Fruit fly (Drosophila melanogaster) whole organism, embryonic: ENCODE results near the gene Ptpmeg2.
A peak's percentile ranks its signal among the peaks of the same experiment; 100 is the strongest.

Source experiments
- CG12071 ChIP-seq: fragments of 200-800 bp; sonication (Bioruptor generic); optimal IDR thresholded peaks from 3 replicates; lab custom pipeline; 2018; ENCODE audit warnings: missing biosample characterization, mild to moderate bottlenecking, missing genetic modification characterization
- CG12391 ChIP-seq: fragments of 200-800 bp; sonication (Bioruptor generic); optimal IDR thresholded peaks from 3 replicates; lab custom pipeline; 2018; ENCODE audit warnings: missing biosample characterization, mild to moderate bottlenecking, missing genetic modification characterization, moderate library complexity
- CG13296 ChIP-seq: fragments of 200-800 bp; sonication (Bioruptor generic); optimal IDR thresholded peaks from 3 replicates; lab custom pipeline; 2018; ENCODE audit warnings: missing biosample characterization, mild to moderate bottlenecking, missing genetic modification characterization
- CG14014 ChIP-seq: fragments of 200-800 bp; sonication (Bioruptor generic); IDR thresholded peaks from 2 replicates; pipeline ENCODE4 v1.3.6; 2022; ENCODE audit warnings: missing biosample characterization, missing genetic modification characterization
- CG14667 ChIP-seq: fragments of 200-800 bp; sonication (Bioruptor generic); IDR thresholded peaks from 2 replicates; pipeline ENCODE4 v1.3.6; 2022; ENCODE audit warnings: missing biosample characterization, missing genetic modification characterization
- CG15073 ChIP-seq: fragments of 200-800 bp; sonication (Bioruptor generic); optimal IDR thresholded peaks from 2 replicates; lab custom pipeline; 2016; ENCODE audit warnings: missing biosample characterization, missing genetic modification characterization
- CG1832 ChIP-seq: fragments of 200-800 bp; sonication (Bioruptor generic); optimal IDR thresholded peaks from 2 replicates; lab custom pipeline; 2017; ENCODE audit warnings: missing biosample characterization, mild to moderate bottlenecking, missing genetic modification characterization, inconsistent platforms
- CG18599 ChIP-seq: fragments of 200-800 bp; sonication (Bioruptor generic); optimal IDR thresholded peaks from 3 replicates; lab custom pipeline; 2017; ENCODE audit warnings: missing biosample characterization, missing genetic modification characterization, mild to moderate bottlenecking, moderate library complexity, missing genetic modification reagents
- CG30020 ChIP-seq: fragments of 200-800 bp; optimal IDR thresholded peaks from 2 replicates; lab custom pipeline; 2019; ENCODE audit warnings: missing biosample characterization, mild to moderate bottlenecking, missing genetic modification characterization, moderate library complexity
- CG31365 ChIP-seq: fragments of 200-800 bp; sonication (Bioruptor generic); optimal IDR thresholded peaks from 2 replicates; lab custom pipeline; 2018; ENCODE audit warnings: missing biosample characterization, mild to moderate bottlenecking, missing genetic modification characterization
- CG34224 ChIP-seq: fragments of 200-800 bp; sonication (Bioruptor generic); IDR thresholded peaks from 3 replicates; pipeline ENCODE4 v1.3.6; 2022; ENCODE audit warnings: missing biosample characterization, missing genetic modification characterization; ENCODE audit not compliant: partially characterized antibody
- CG6254 ChIP-seq: fragments of 200-800 bp; sonication (Bioruptor generic); optimal IDR thresholded peaks from 3 replicates; lab custom pipeline; 2017; ENCODE audit warnings: mild to moderate bottlenecking, missing biosample characterization, missing genetic modification reagents, missing genetic modification characterization
- CG6813 ChIP-seq: fragments of 200-800 bp; sonication (Bioruptor generic); optimal IDR thresholded peaks from 2 replicates; lab custom pipeline; 2017; ENCODE audit warnings: missing biosample characterization, missing genetic modification characterization, mild to moderate bottlenecking, moderate library complexity, missing genetic modification reagents
- CG7987 ChIP-seq: fragments of 200-800 bp; sonication (Bioruptor generic); optimal IDR thresholded peaks from 2 replicates; lab custom pipeline; 2018; ENCODE audit warnings: missing biosample characterization, mild to moderate bottlenecking, missing genetic modification characterization, moderate library complexity
- CG9932 ChIP-seq: fragments of 200-800 bp; sonication (Bioruptor generic); IDR thresholded peaks from 2 replicates; pipeline ENCODE4 v1.3.6; 2022; ENCODE audit warnings: missing biosample characterization, missing genetic modification characterization
- Camta ChIP-seq: fragments of 200-800 bp; sonication (Bioruptor generic); optimal IDR thresholded peaks from 2 replicates; lab custom pipeline; 2016; ENCODE audit warnings: missing biosample characterization, missing genetic modification characterization
- D19B ChIP-seq: fragments of 200-800 bp; sonication (Bioruptor generic); optimal IDR thresholded peaks from 2 replicates; lab custom pipeline; 2017; ENCODE audit warnings: missing biosample characterization, mild to moderate bottlenecking, missing genetic modification characterization
- Eip74EF ChIP-seq, 2 experiments: fragments of 200-800 bp in 1 of 2; fragments of >200 bp in 1 of 2; sonication (Bioruptor generic) in 1 of 2; optimal IDR thresholded peaks; 2 replicates each; lab custom pipeline; 2017 to 2019; ENCODE audit warnings: missing biosample characterization in 2 of 2, missing genetic modification characterization in 2 of 2, mild to moderate bottlenecking in 1 of 2, moderate library complexity in 1 of 2
- HmgD ChIP-seq: fragments of 200-800 bp; sonication (Bioruptor generic); optimal IDR thresholded peaks from 3 replicates; lab custom pipeline; 2016; ENCODE audit warnings: missing biosample characterization, missing genetic modification characterization
- Jarid2 ChIP-seq: fragments of 200-800 bp; sonication (Bioruptor generic); optimal IDR thresholded peaks from 3 replicates; lab custom pipeline; 2017; ENCODE audit warnings: mild to moderate bottlenecking, missing biosample characterization, missing genetic modification reagents, missing genetic modification characterization
- Kr ChIP-seq: fragments of 200-800 bp; sonication (Bioruptor generic); optimal IDR thresholded peaks from 2 replicates; lab custom pipeline; 2017; ENCODE audit warnings: missing biosample characterization, mild to moderate bottlenecking, missing genetic modification characterization
- Lhr ChIP-seq: fragments of 200-800 bp; sonication (Bioruptor generic); optimal IDR thresholded peaks from 3 replicates; lab custom pipeline; 2017; ENCODE audit warnings: mild to moderate bottlenecking, missing biosample characterization, missing genetic modification reagents, missing genetic modification characterization
- Mrtf ChIP-seq: fragments of 200-800 bp; sonication (Bioruptor generic); IDR thresholded peaks from 3 replicates; pipeline ENCODE4 v1.3.6; 2022; ENCODE audit warnings: missing biosample characterization, missing genetic modification characterization
- NC2β ChIP-seq: fragments of 200-800 bp; sonication (Bioruptor generic); optimal IDR thresholded peaks from 2 replicates; lab custom pipeline; 2016; ENCODE audit warnings: missing biosample characterization, missing genetic modification characterization
- Neu2 ChIP-seq: fragments of 200-800 bp; sonication (Bioruptor generic); optimal IDR thresholded peaks from 3 replicates; lab custom pipeline; 2016; ENCODE audit warnings: missing biosample characterization, missing genetic modification characterization, borderline replicate concordance
- PHDP ChIP-seq: fragments of 200-800 bp; sonication (Bioruptor generic); optimal IDR thresholded peaks from 3 replicates; lab custom pipeline; 2018; ENCODE audit warnings: missing biosample characterization, mild to moderate bottlenecking, missing genetic modification characterization, moderate library complexity
- Scr ChIP-seq: fragments of 200-800 bp; sonication (Bioruptor generic); IDR thresholded peaks from 2 replicates; pipeline ENCODE4 v1.3.6; 2022; ENCODE audit warnings: missing biosample characterization, missing genetic modification characterization; ENCODE audit not compliant: partially characterized antibody
- Sin3A ChIP-seq: fragments of >200 bp; optimal IDR thresholded peaks from 2 replicates; lab custom pipeline; 2018
- TFAM ChIP-seq: fragments of 200-800 bp; sonication (Bioruptor generic); optimal IDR thresholded peaks from 2 replicates; lab custom pipeline; 2017; ENCODE audit warnings: missing biosample characterization, missing genetic modification characterization, inconsistent platforms
- Usf ChIP-seq: fragments of 200-800 bp; sonication (Bioruptor generic); optimal IDR thresholded peaks from 2 replicates; lab custom pipeline; 2017; ENCODE audit warnings: missing genotype, missing biosample characterization, missing genetic modification characterization
- Xrp1 ChIP-seq: fragments of 200-800 bp; sonication (Bioruptor generic); IDR thresholded peaks from 2 replicates; pipeline ENCODE4 v1.3.6; 2022; ENCODE audit warnings: missing biosample characterization, missing genetic modification characterization
- bigmax ChIP-seq: fragments of 200-800 bp; sonication (Bioruptor generic); optimal IDR thresholded peaks from 2 replicates; lab custom pipeline; 2018; ENCODE audit warnings: missing biosample characterization, mild to moderate bottlenecking, missing genetic modification characterization
- corto ChIP-seq: fragments of 200-800 bp; sonication (Bioruptor generic); optimal IDR thresholded peaks from 2 replicates; lab custom pipeline; 2016; ENCODE audit warnings: missing biosample characterization, mild to moderate bottlenecking, missing genetic modification characterization, moderate library complexity
- crp ChIP-seq, 2 experiments: fragments of 200-800 bp; sonication (Bioruptor generic); optimal IDR thresholded peaks; 2 replicates in 1 of 2; 3 replicates in 1 of 2; lab custom pipeline; 2017; ENCODE audit warnings: missing biosample characterization in 2 of 2, missing genetic modification characterization in 2 of 2, mild to moderate bottlenecking in 1 of 2, moderate library complexity in 1 of 2
- emc ChIP-seq: fragments of 200-800 bp; sonication (Bioruptor generic); optimal IDR thresholded peaks from 2 replicates; lab custom pipeline; 2016; ENCODE audit warnings: missing biosample characterization, missing genetic modification characterization
- en ChIP-seq: fragments of 200-800 bp; sonication (Bioruptor generic); optimal IDR thresholded peaks from 2 replicates; lab custom pipeline; 2016; ENCODE audit warnings: missing biosample characterization, missing genetic modification characterization
- exex ChIP-seq: fragments of 200-800 bp; sonication (Bioruptor generic); optimal IDR thresholded peaks from 4 replicates; lab custom pipeline; 2018; ENCODE audit warnings: missing biosample characterization, mild to moderate bottlenecking, missing genetic modification characterization, moderate library complexity
- gro ChIP-seq: fragments of 200-800 bp; sonication (Bioruptor generic); optimal IDR thresholded peaks from 2 replicates; lab custom pipeline; 2016; ENCODE audit warnings: missing biosample characterization, missing genetic modification characterization
- jigr1 ChIP-seq: fragments of 200-800 bp; sonication (Bioruptor generic); IDR thresholded peaks from 3 replicates; pipeline ENCODE4 v1.3.6; 2022; ENCODE audit warnings: missing biosample characterization, missing genetic modification characterization
- lbe ChIP-seq: fragments of 200-800 bp; sonication (Bioruptor generic); optimal IDR thresholded peaks from 2 replicates; lab custom pipeline; 2016; ENCODE audit warnings: missing biosample characterization, mild to moderate bottlenecking, missing genetic modification characterization
- pan ChIP-seq, 4 experiments: fragments of >200 bp in 3 of 4; fragments of 200-800 bp in 1 of 4; sonication (Bioruptor generic) in 1 of 4; optimal IDR thresholded peaks in 3 of 4; IDR thresholded peaks in 1 of 4; 2 replicates each; pipeline versions ENCODE4 v1.3.6 to Lab custom; 2017 to 2022; ENCODE audit warnings: missing biosample characterization in 2 of 4, missing genetic modification characterization in 2 of 4, mixed read lengths in 1 of 4
- pfk ChIP-seq: fragments of 200-800 bp; sonication (Bioruptor generic); optimal IDR thresholded peaks from 2 replicates; lab custom pipeline; 2018; ENCODE audit warnings: missing biosample characterization, mild to moderate bottlenecking, missing genetic modification characterization, moderate library complexity
- pnt ChIP-seq: fragments of 200-800 bp; sonication (Bioruptor generic); optimal IDR thresholded peaks from 3 replicates; lab custom pipeline; 2016; ENCODE audit warnings: missing biosample characterization, missing genetic modification characterization
- pum ChIP-seq: fragments of 200-800 bp; sonication (Bioruptor generic); optimal IDR thresholded peaks from 2 replicates; lab custom pipeline; 2016; ENCODE audit warnings: missing biosample characterization, missing genetic modification characterization
- tup ChIP-seq: fragments of 200-800 bp; sonication (Bioruptor generic); optimal IDR thresholded peaks from 2 replicates; lab custom pipeline; 2016; ENCODE audit warnings: missing biosample characterization, mild to moderate bottlenecking, missing genetic modification characterization, moderate library complexity
- tx ChIP-seq: fragments of 200-800 bp; sonication (Bioruptor generic); optimal IDR thresholded peaks from 2 replicates; lab custom pipeline; 2016; ENCODE audit warnings: missing biosample characterization, missing genetic modification characterization
- vfl ChIP-seq: fragments of 200-800 bp; sonication (Bioruptor generic); optimal IDR thresholded peaks from 2 replicates; lab custom pipeline; 2016; ENCODE audit warnings: missing biosample characterization, missing genetic modification characterization
- zfh1 ChIP-seq: fragments of 200-800 bp; sonication (Bioruptor generic); IDR thresholded peaks from 3 replicates; pipeline ENCODE4 v1.3.6; 2022; ENCODE audit warnings: missing biosample characterization, missing genetic modification characterization

Ptpmeg2 gene

DNA sequence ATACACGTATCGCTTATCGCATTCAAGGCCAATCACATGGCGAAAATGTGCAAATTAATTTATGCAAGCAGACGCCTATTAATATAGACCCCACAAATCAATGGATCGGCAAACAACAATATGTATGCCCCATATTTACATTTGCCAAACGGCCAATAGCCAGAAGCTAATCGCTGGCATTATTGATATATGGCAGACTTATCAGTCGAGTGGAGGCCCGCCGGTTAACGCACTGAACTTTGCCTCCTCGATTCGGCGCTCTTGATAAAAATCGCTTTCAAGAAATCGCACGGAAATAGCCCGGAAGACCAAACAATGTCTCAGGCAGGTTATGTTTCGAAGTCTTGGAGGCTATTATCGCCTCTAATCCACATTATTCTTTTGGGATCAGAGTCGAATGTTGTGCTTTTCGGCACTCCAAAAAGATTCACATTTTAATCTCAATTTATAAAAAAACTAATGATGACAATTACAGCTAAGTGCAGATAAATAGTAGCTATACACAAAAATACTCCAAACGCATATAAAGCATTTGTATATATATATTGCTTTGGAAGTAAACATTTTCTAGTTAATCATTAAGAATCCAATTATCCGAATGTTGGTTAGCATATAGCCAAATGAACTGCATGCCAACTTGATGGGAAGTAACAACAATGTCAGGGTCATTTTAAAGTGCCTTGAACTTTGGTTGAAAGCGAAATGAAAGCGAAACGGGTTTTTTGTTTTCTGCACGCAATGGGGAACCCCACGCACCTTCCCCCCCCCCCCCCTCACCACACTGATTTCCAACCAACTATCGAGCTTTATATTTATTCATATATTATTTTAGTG is 82.2 kb downstream of the Ptpmeg2 start (continued):
- TF ChIP-seq vfl (GFP tag; lab: Kevin White, UChicago) (no peak), CG15073 (GFP tag; lab: Kevin White, UChicago) (no peak), Scr (GFP tag; lab: Robert Waterston, UW) (no peak), Jarid2 (GFP tag; lab: Kevin White, UChicago) (no peak), CG18599 (GFP tag; lab: Kevin White, UChicago) (no peak), jigr1 (GFP tag; lab: Robert Waterston, UW) (no peak), Camta (GFP tag; lab: Kevin White, UChicago) (no peak), CG6813 (peak; percentile 24), CG30020 (no peak), CG9932 (GFP tag; lab: Robert Waterston, UW) (no peak), pfk (peak; percentile 25), CG7987 (GFP tag; lab: Kevin White, UChicago) (peak; percentile 5), Eip74EF (GFP tag; optimal IDR thresholded peaks at IDR 0.05; lab: Kevin White, UChicago) (peak in 1 of 2 experiments; percentile 47), pum (GFP tag; lab: Kevin White, UChicago) (no peak), Sin3A (no peak), CG12391 (no peak), CG31365 (tag; lab: Kevin White, UChicago) (no peak), tup (GFP tag; lab: Kevin White, UChicago) (no peak), Kr (no peak), NC2β (GFP tag; lab: Kevin White, UChicago) (no peak), CG14667 (GFP tag; lab: Robert Waterston, UW) (no peak), CG6254 (GFP tag; lab: Kevin White, UChicago) (no peak), CG1832 (GFP tag; lab: Kevin White, UChicago) (no peak), lbe (GFP tag; lab: Kevin White, UChicago) (peak; percentile 24), CG34224 (GFP tag; lab: Robert Waterston, UW) (no peak), en (GFP tag; lab: Kevin White, UChicago) (no peak), pnt (GFP tag; lab: Kevin White, UChicago) (no peak), zfh1 (0 out of 3 replicates have a peak, but pooled peaks have one; percentile 28), CG13296 (GFP tag; lab: Kevin White, UChicago) (no peak), Lhr (no peak), Usf (no peak), TFAM (GFP tag; lab: Kevin White, UChicago) (no peak), emc (GFP tag; lab: Kevin White, UChicago) (no peak), Neu2 (no peak), pan (optimal IDR thresholded peaks at IDR 0.05; lab: Kevin White, UChicago) (no peak), pan (GFP tag; optimal IDR thresholded peaks at IDR 0.05 in 1 of 2, IDR thresholded peaks at IDR 0.05 in 1 of 2) (no peak), corto (GFP tag; lab: Kevin White, UChicago) (no peak), gro (GFP tag; lab: Kevin White, UChicago) (peak; percentile 5), exex (tag; lab: Kevin White, UChicago) (peak; percentile 92), Xrp1 (GFP tag; lab: Robert Waterston, UW) (no peak), crp (GFP tag; optimal IDR thresholded peaks at IDR 0.05; lab: Kevin White, UChicago) (no peak), D19B (no peak), CG14014 (GFP tag; lab: Robert Waterston, UW) (no peak), Mrtf (no peak), CG12071 (GFP tag; lab: Kevin White, UChicago) (peak; percentile 5), HmgD (GFP tag; lab: Kevin White, UChicago) (no peak), bigmax (GFP tag; lab: Kevin White, UChicago) (peak; percentile 39), PHDP (tag; lab: Kevin White, UChicago) (no peak), tx (GFP tag; lab: Kevin White, UChicago) (no peak)
